Fruit fly (Drosophila melanogaster): Measurements from ENCODE around the gene ND-42.

The ND-42 gene

dm6 chr3R:22026922-22027742 lies at the start of gene ND-42, which contains the start of gene Cchl:
Gene ND-42, plus strand, starts transcription at chr3R:22027709.
Gene Cchl, minus strand, starts transcription at chr3R:22027480.
- no peak for TF ChIP-seq Myc (optimal IDR thresholded peaks at IDR 0.05)
- no peak for TF ChIP-seq h (optimal IDR thresholded peaks at IDR 0.05)
- TF ChIP-seq psq (optimal IDR thresholded peaks at IDR 0.05), result no peak
- no peak for TF ChIP-seq insv (optimal IDR thresholded peaks at IDR 0.05)
- no peak for TF ChIP-seq Sin3A (optimal IDR thresholded peaks at IDR 0.05)
- TF ChIP-seq ttk (optimal IDR thresholded peaks at IDR 0.05), result no peak

- TF ChIP-seq Sin3A (optimal IDR thresholded peaks at IDR 0.05) (no peak), ttk (optimal IDR thresholded peaks at IDR 0.05) (no peak), Myc (optimal IDR thresholded peaks at IDR 0.05) (no peak), psq (optimal IDR thresholded peaks at IDR 0.05) (no peak), h (optimal IDR thresholded peaks at IDR 0.05) (no peak), insv (optimal IDR thresholded peaks at IDR 0.05) (no peak)
Measured at dm6 chr3R:21977784-21978183, 49.7 kb upstream of the ND-42 start.

DNA sequence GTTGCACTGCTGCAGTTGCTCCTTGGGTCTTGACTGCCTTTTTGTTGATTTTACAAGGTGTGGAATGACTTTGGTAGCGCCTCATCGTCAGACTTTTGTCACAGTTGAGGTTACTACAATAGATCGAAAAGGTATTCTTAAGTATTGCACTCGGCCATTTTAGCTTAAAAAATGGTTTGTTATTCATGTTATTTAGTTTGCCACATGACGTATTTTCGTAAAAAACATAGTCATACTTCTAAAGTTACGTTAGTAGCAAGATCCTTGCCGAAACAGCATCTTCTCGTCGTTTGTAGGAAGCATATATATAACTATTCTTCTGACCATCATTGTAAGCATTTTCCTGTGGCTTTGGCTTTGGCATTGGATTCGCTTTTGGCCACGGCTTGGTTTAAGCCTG lies 48.1 kb upstream of the ND-42 start:
- TF ChIP-seq Myc (optimal IDR thresholded peaks at IDR 0.05) (no peak), ttk (optimal IDR thresholded peaks at IDR 0.05) (no peak), psq (optimal IDR thresholded peaks at IDR 0.05) (no peak), h (optimal IDR thresholded peaks at IDR 0.05) (no peak), insv (optimal IDR thresholded peaks at IDR 0.05) (no peak), Sin3A (optimal IDR thresholded peaks at IDR 0.05) (no peak)

DNA sequence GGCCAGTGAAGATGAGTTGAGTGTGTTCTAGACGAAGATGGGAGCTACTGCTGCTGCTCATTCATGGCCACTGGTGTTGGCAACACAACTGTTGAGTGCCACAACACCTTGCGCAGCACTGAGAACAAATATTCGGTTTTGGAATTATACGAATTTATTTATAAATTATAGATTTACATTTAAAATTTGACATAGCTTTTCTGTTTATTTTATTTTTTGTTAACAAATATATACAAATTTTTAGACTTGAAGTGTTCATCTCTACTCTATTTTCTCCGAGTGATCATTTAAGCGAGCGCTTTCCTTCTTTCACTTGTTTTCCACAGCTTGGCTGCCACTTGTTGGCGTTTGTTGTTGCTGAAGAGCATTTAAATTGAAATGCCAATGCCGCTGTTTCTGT lies 40.0 kb upstream of the ND-42 start:
- TF ChIP-seq insv (optimal IDR thresholded peaks at IDR 0.05) (no peak), ttk (optimal IDR thresholded peaks at IDR 0.05) (no peak), Sin3A (optimal IDR thresholded peaks at IDR 0.05) (no peak), psq (optimal IDR thresholded peaks at IDR 0.05) (no peak), h (optimal IDR thresholded peaks at IDR 0.05) (no peak), Myc (optimal IDR thresholded peaks at IDR 0.05) (no peak)

- TF ChIP-seq psq (optimal IDR thresholded peaks at IDR 0.05) (no peak), Sin3A (optimal IDR thresholded peaks at IDR 0.05) (no peak), ttk (optimal IDR thresholded peaks at IDR 0.05) (no peak), insv (optimal IDR thresholded peaks at IDR 0.05) (no peak), Myc (optimal IDR thresholded peaks at IDR 0.05) (no peak), h (optimal IDR thresholded peaks at IDR 0.05) (no peak)
Measured at dm6 chr3R:21989770-21990169, 37.7 kb upstream of the ND-42 start.

dm6 chr3R:21991603-21992002 lies 35.9 kb upstream of the ND-42 start:
- TF ChIP-seq Sin3A (optimal IDR thresholded peaks at IDR 0.05) (no peak), ttk (optimal IDR thresholded peaks at IDR 0.05) (no peak), Myc (optimal IDR thresholded peaks at IDR 0.05) (no peak), h (optimal IDR thresholded peaks at IDR 0.05) (no peak), psq (optimal IDR thresholded peaks at IDR 0.05) (no peak), insv (optimal IDR thresholded peaks at IDR 0.05) (no peak)

DNA sequence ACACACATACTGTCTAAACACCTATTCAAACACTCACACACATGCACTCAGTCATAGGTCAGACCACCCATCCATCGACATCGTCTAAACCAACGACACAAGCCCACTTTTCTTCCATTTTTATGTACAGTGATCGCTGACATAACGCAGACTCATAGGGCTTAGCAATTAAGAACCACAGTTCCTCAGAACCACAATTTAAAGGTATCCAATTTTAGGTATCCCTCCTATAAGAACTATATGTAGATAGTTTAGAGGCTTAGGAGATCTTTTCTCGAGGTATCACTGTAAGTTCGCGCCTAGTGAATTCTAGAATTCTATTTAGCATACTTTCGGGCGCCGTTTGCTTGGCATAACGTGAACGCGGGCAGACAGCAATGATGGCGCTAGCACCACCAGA lies 34.6 kb upstream of the ND-42 start:
- TF ChIP-seq Sin3A (optimal IDR thresholded peaks at IDR 0.05) (no peak), insv (optimal IDR thresholded peaks at IDR 0.05) (no peak), ttk (optimal IDR thresholded peaks at IDR 0.05) (no peak), psq (optimal IDR thresholded peaks at IDR 0.05) (no peak), Myc (optimal IDR thresholded peaks at IDR 0.05) (no peak), h (optimal IDR thresholded peaks at IDR 0.05) (no peak)

dm6 chr3R:21998877-21999276 lies 28.6 kb upstream of the ND-42 start:
- TF ChIP-seq Myc (optimal IDR thresholded peaks at IDR 0.05) (no peak), h (optimal IDR thresholded peaks at IDR 0.05) (no peak), insv (optimal IDR thresholded peaks at IDR 0.05) (no peak), Sin3A (optimal IDR thresholded peaks at IDR 0.05) (no peak), psq (optimal IDR thresholded peaks at IDR 0.05) (no peak), ttk (optimal IDR thresholded peaks at IDR 0.05) (no peak)

dm6 chr3R:21999641-22000040 lies 27.9 kb upstream of the ND-42 start:
- no peak for TF ChIP-seq Sin3A (optimal IDR thresholded peaks at IDR 0.05)
- TF ChIP-seq ttk (optimal IDR thresholded peaks at IDR 0.05), result no peak
- TF ChIP-seq h (optimal IDR thresholded peaks at IDR 0.05), result no peak
- TF ChIP-seq psq (optimal IDR thresholded peaks at IDR 0.05), result no peak
- no peak for TF ChIP-seq insv (optimal IDR thresholded peaks at IDR 0.05)
- no peak for TF ChIP-seq Myc (optimal IDR thresholded peaks at IDR 0.05)

dm6 chr3R:22003508-22003907 lies 24.0 kb upstream of the ND-42 start:
- TF ChIP-seq h (optimal IDR thresholded peaks at IDR 0.05), result no peak
- TF ChIP-seq Sin3A (optimal IDR thresholded peaks at IDR 0.05), result no peak

dm6 chr3R:22014397-22014796 lies 13.1 kb upstream of the ND-42 start, which contains the start of gene Theg:
Gene Theg, plus strand, starts transcription at chr3R:22014697.
- TF ChIP-seq ttk (optimal IDR thresholded peaks at IDR 0.05) (no peak), insv (optimal IDR thresholded peaks at IDR 0.05) (no peak), psq (optimal IDR thresholded peaks at IDR 0.05) (no peak), Myc (optimal IDR thresholded peaks at IDR 0.05) (no peak), Sin3A (optimal IDR thresholded peaks at IDR 0.05) (no peak), h (optimal IDR thresholded peaks at IDR 0.05) (no peak)

dm6 chr3R:22018777-22019420 lies 8.6 kb upstream of the ND-42 start, which contains the start of gene Idh3b:
Gene Idh3b, minus strand, starts transcription at chr3R:22019382.
- TF ChIP-seq psq (optimal IDR thresholded peaks at IDR 0.05), result no peak
- TF ChIP-seq h (optimal IDR thresholded peaks at IDR 0.05), result no peak
- no peak for TF ChIP-seq insv (optimal IDR thresholded peaks at IDR 0.05)
- no peak for TF ChIP-seq Myc (optimal IDR thresholded peaks at IDR 0.05)
- no peak for TF ChIP-seq ttk (optimal IDR thresholded peaks at IDR 0.05)
- no peak for TF ChIP-seq Sin3A (optimal IDR thresholded peaks at IDR 0.05)
